Fruit fly (Drosophila melanogaster): ENCODE measurements around the gene CG43390.

- TF ChIP-seq toe (GFP tag; optimal IDR thresholded peaks at IDR 0.05) (no peak), CG33017 (tag; optimal IDR thresholded peaks at IDR 0.05) (no peak), Crg-1 (GFP tag; optimal IDR thresholded peaks at IDR 0.05) (no peak), CG1620 (GFP tag; optimal IDR thresholded peaks at IDR 0.05) (no peak), CG12768 (GFP tag; optimal IDR thresholded peaks at IDR 0.05) (no peak), CG5204 (GFP tag; optimal IDR thresholded peaks at IDR 0.05) (no peak), kay (GFP tag; ENCODE audit: borderline replicate concordance) (no peak), cic (GFP tag; optimal IDR thresholded peaks at IDR 0.05) (no peak), tj (GFP tag; optimal IDR thresholded peaks at IDR 0.05) (no peak), cnc (optimal IDR thresholded peaks at IDR 0.05) (no peak)
These were observed 26.1 kb downstream of the CG43390 start for dm6 chr3L:11553672-11554068.

All from whole organism, adult.